Fruit fly (Drosophila melanogaster) whole organism, embryonic: ENCODE data around the gene Art9.
A peak's percentile ranks its signal among the peaks of the same experiment; 100 is the strongest.

ENCODE experiments used
- Adf1 ChIP-seq: fragments of 200-800 bp; sonication (Bioruptor generic); IDR thresholded peaks from 2 replicates; pipeline ENCODE4 v1.3.6; 2022; ENCODE audit warnings: missing biosample characterization, missing genetic modification characterization
- CG11398 ChIP-seq: fragments of 200-800 bp; sonication (Bioruptor generic); optimal IDR thresholded peaks from 2 replicates; lab custom pipeline; 2016; ENCODE audit warnings: missing biosample characterization, missing genetic modification characterization
- CG11456 ChIP-seq: fragments of 200-800 bp; sonication (Bioruptor generic); IDR thresholded peaks from 3 replicates; pipeline ENCODE4 v1.3.6; 2022; ENCODE audit warnings: missing biosample characterization, missing genetic modification characterization
- CG11504 ChIP-seq: fragments of 200-800 bp; sonication (Bioruptor generic); optimal IDR thresholded peaks from 3 replicates; lab custom pipeline; 2019; ENCODE audit warnings: missing biosample characterization, mild to moderate bottlenecking, missing genetic modification characterization, moderate library complexity
- CG14050 ChIP-seq: fragments of 200-800 bp; sonication (Bioruptor generic); IDR thresholded peaks from 3 replicates; pipeline ENCODE4 v1.3.6; 2022; ENCODE audit warnings: missing biosample characterization, missing genetic modification characterization
- CG1529 ChIP-seq: fragments of 200-800 bp; sonication (Bioruptor generic); optimal IDR thresholded peaks from 3 replicates; lab custom pipeline; 2018; ENCODE audit warnings: missing biosample characterization, missing genetic modification characterization
- CG16863 ChIP-seq: fragments of 200-800 bp; sonication (Bioruptor generic); optimal IDR thresholded peaks from 3 replicates; lab custom pipeline; 2016; ENCODE audit warnings: missing biosample characterization, missing genetic modification characterization
- CG17359 ChIP-seq: fragments of 200-800 bp; sonication (Bioruptor generic); optimal IDR thresholded peaks from 3 replicates; lab custom pipeline; 2018; ENCODE audit warnings: missing biosample characterization, mild to moderate bottlenecking, missing genetic modification characterization, moderate library complexity
- CG1792 ChIP-seq: fragments of 200-800 bp; sonication (Bioruptor generic); optimal IDR thresholded peaks from 2 replicates; lab custom pipeline; 2016; ENCODE audit warnings: missing biosample characterization, missing genetic modification characterization
- CG32532 ChIP-seq: fragments of 200-800 bp; sonication (Bioruptor generic); IDR thresholded peaks from 2 replicates; pipeline ENCODE4 v1.3.6; 2022; ENCODE audit warnings: missing biosample characterization, missing genetic modification characterization
- CG3281 ChIP-seq: fragments of 200-800 bp; sonication (Bioruptor generic); optimal IDR thresholded peaks from 3 replicates; lab custom pipeline; 2017; ENCODE audit warnings: missing biosample characterization, mild to moderate bottlenecking, missing genetic modification characterization
- CG34376 ChIP-seq: fragments of 200-800 bp; sonication (Bioruptor generic); optimal IDR thresholded peaks from 2 replicates; lab custom pipeline; 2018; ENCODE audit warnings: missing biosample characterization, mild to moderate bottlenecking, missing genetic modification characterization
- CG4617 ChIP-seq: fragments of 200-800 bp; sonication (Bioruptor generic); optimal IDR thresholded peaks from 3 replicates; lab custom pipeline; 2016; ENCODE audit warnings: missing biosample characterization, missing genetic modification characterization, borderline replicate concordance
- CG6254 ChIP-seq: fragments of 200-800 bp; sonication (Bioruptor generic); optimal IDR thresholded peaks from 3 replicates; lab custom pipeline; 2017; ENCODE audit warnings: mild to moderate bottlenecking, missing biosample characterization, missing genetic modification reagents, missing genetic modification characterization
- CG6689 ChIP-seq: fragments of 200-800 bp; sonication (Bioruptor generic); IDR thresholded peaks from 2 replicates; pipeline ENCODE4 v1.3.6; 2022; ENCODE audit warnings: missing biosample characterization, missing genetic modification characterization
- CG8290 ChIP-seq, 3 experiments: fragments of 200-800 bp; sonication (Bioruptor generic); optimal IDR thresholded peaks; 2 replicates each; lab custom pipeline; 2016 to 2019; ENCODE audit warnings: missing biosample characterization in 3 of 3, missing genetic modification characterization in 3 of 3, mild to moderate bottlenecking in 2 of 3, moderate library complexity in 1 of 3
- CG8478 ChIP-seq: fragments of >200 bp; optimal IDR thresholded peaks from 2 replicates; lab custom pipeline; 2018
- CG8765 ChIP-seq: fragments of 200-800 bp; sonication (Bioruptor generic); IDR thresholded peaks from 2 replicates; pipeline ENCODE4 v1.3.6; 2022; ENCODE audit warnings: missing biosample characterization, missing genetic modification characterization
- CG9727 ChIP-seq: fragments of 200-800 bp; sonication (Bioruptor generic); optimal IDR thresholded peaks from 3 replicates; lab custom pipeline; 2017; ENCODE audit warnings: missing biosample characterization, mild to moderate bottlenecking, missing genetic modification characterization
- CTCF ChIP-seq: fragments of 200-800 bp; sonication (Bioruptor generic); optimal IDR thresholded peaks from 2 replicates; lab custom pipeline; 2017; ENCODE audit warnings: missing biosample characterization, mild to moderate bottlenecking, missing genetic modification characterization, moderate library complexity
- Chrac-16 ChIP-seq: fragments of 200-800 bp; sonication (Bioruptor generic); optimal IDR thresholded peaks from 3 replicates; lab custom pipeline; 2016; ENCODE audit warnings: missing biosample characterization, missing genetic modification characterization
- CrebB ChIP-seq: fragments of 200-800 bp; sonication (Bioruptor generic); optimal IDR thresholded peaks from 3 replicates; lab custom pipeline; 2018; ENCODE audit warnings: missing biosample characterization, mild to moderate bottlenecking, missing genetic modification characterization
- D19A ChIP-seq: fragments of 200-800 bp; optimal IDR thresholded peaks from 3 replicates; lab custom pipeline; 2019; ENCODE audit warnings: missing biosample characterization, mild to moderate bottlenecking, missing genetic modification characterization, moderate library complexity
- E2f2 ChIP-seq: fragments of 200-800 bp; sonication (Bioruptor generic); IDR thresholded peaks from 2 replicates; pipeline ENCODE4 v1.3.6; 2022; ENCODE audit warnings: missing biosample characterization, missing genetic modification characterization
- Eip74EF ChIP-seq, 2 experiments: fragments of 200-800 bp in 1 of 2; fragments of >200 bp in 1 of 2; sonication (Bioruptor generic) in 1 of 2; optimal IDR thresholded peaks; 2 replicates each; lab custom pipeline; 2017 to 2019; ENCODE audit warnings: missing biosample characterization in 2 of 2, missing genetic modification characterization in 2 of 2, mild to moderate bottlenecking in 1 of 2, moderate library complexity in 1 of 2
- Ets97D ChIP-seq: fragments of 200-800 bp; sonication (Bioruptor generic); optimal IDR thresholded peaks from 3 replicates; lab custom pipeline; 2016; ENCODE audit warnings: missing biosample characterization, missing genetic modification characterization
- Hr39 ChIP-seq: fragments of >200 bp; optimal IDR thresholded peaks from 2 replicates; lab custom pipeline; 2017
- NK7.1 ChIP-seq: fragments of 200-800 bp; sonication (Bioruptor generic); optimal IDR thresholded peaks from 3 replicates; lab custom pipeline; 2016; ENCODE audit warnings: missing biosample characterization, missing genetic modification characterization
- Ptx1 ChIP-seq: fragments of 200-800 bp; sonication (Bioruptor generic); IDR thresholded peaks from 2 replicates; pipeline ENCODE4 v1.3.6; 2022; ENCODE audit warnings: missing biosample characterization, missing genetic modification characterization
- Sox100B ChIP-seq: fragments of 200-800 bp; sonication (Bioruptor generic); optimal IDR thresholded peaks from 3 replicates; lab custom pipeline; 2018; ENCODE audit warnings: missing biosample characterization, mild to moderate bottlenecking, missing genetic modification characterization
- Sox102F ChIP-seq: fragments of 200-800 bp; sonication (Bioruptor generic); optimal IDR thresholded peaks from 2 replicates; lab custom pipeline; 2018; ENCODE audit warnings: missing biosample characterization, mild to moderate bottlenecking, missing genetic modification characterization, moderate library complexity
- bab2 ChIP-seq: fragments of 200-800 bp; sonication (Bioruptor generic); optimal IDR thresholded peaks from 2 replicates; lab custom pipeline; 2016; ENCODE audit warnings: missing biosample characterization, missing genetic modification characterization
- bcd ChIP-seq: fragments of 200-800 bp; sonication (Bioruptor generic); optimal IDR thresholded peaks from 2 replicates; lab custom pipeline; 2017; ENCODE audit warnings: missing biosample characterization, mild to moderate bottlenecking, missing genetic modification characterization
- cwo ChIP-seq: fragments of 200-800 bp; sonication (Bioruptor generic); optimal IDR thresholded peaks from 3 replicates; lab custom pipeline; 2017; ENCODE audit warnings: missing biosample characterization, missing genetic modification characterization, mild to moderate bottlenecking, moderate library complexity, missing genetic modification reagents
- dan ChIP-seq: fragments of 200-800 bp; sonication (Bioruptor generic); IDR thresholded peaks from 2 replicates; pipeline ENCODE4 v1.3.6; 2022; ENCODE audit warnings: missing biosample characterization, missing genetic modification characterization
- dmrt99B ChIP-seq: fragments of 200-800 bp; sonication (Bioruptor generic); optimal IDR thresholded peaks from 2 replicates; lab custom pipeline; 2018; ENCODE audit warnings: missing biosample characterization, mild to moderate bottlenecking, missing genetic modification characterization, moderate library complexity
- dysf ChIP-seq: fragments of 200-800 bp; sonication (Bioruptor generic); IDR thresholded peaks from 3 replicates; pipeline ENCODE4 v1.3.6; 2022; ENCODE audit warnings: missing biosample characterization, missing genetic modification characterization
- gce ChIP-seq: fragments of 200-800 bp; sonication (Bioruptor generic); IDR thresholded peaks from 3 replicates; pipeline ENCODE4 v1.3.6; 2022; ENCODE audit warnings: missing biosample characterization, missing genetic modification characterization
- gcm ChIP-seq: fragments of 200-800 bp; sonication (Bioruptor generic); optimal IDR thresholded peaks from 2 replicates; lab custom pipeline; 2019; ENCODE audit warnings: missing biosample characterization, mild to moderate bottlenecking, missing genetic modification characterization, moderate library complexity
- kah ChIP-seq: fragments of 200-800 bp; sonication (Bioruptor generic); optimal IDR thresholded peaks from 2 replicates; lab custom pipeline; 2018; ENCODE audit warnings: missing biosample characterization, mild to moderate bottlenecking, missing genetic modification characterization
- nmo ChIP-seq: fragments of 200-800 bp; sonication (Bioruptor generic); optimal IDR thresholded peaks from 2 replicates; lab custom pipeline; 2018; ENCODE audit warnings: missing biosample characterization, mild to moderate bottlenecking, missing genetic modification characterization, moderate library complexity
- p53 ChIP-seq: fragments of 200-800 bp; sonication (Bioruptor generic); optimal IDR thresholded peaks from 2 replicates; lab custom pipeline; 2016; ENCODE audit warnings: missing biosample characterization, missing genetic modification characterization
- prd ChIP-seq, 3 experiments: fragments of >200 bp in 2 of 3; fragments of 200-800 bp in 1 of 3; sonication (Bioruptor generic) in 1 of 3; optimal IDR thresholded peaks in 2 of 3; IDR thresholded peaks in 1 of 3; 2 replicates in 2 of 3; 3 replicates in 1 of 3; pipeline versions ENCODE4 v1.3.6 to Lab custom; 2017 to 2022; ENCODE audit warnings: missing biosample characterization in 1 of 3, missing genetic modification characterization in 1 of 3
- psq ChIP-seq: fragments of 200-800 bp; sonication (Bioruptor generic); optimal IDR thresholded peaks from 2 replicates; lab custom pipeline; 2017; ENCODE audit warnings: missing biosample characterization, missing genetic modification characterization
- seq ChIP-seq: fragments of 200-800 bp; sonication (Bioruptor generic); IDR thresholded peaks from 2 replicates; pipeline ENCODE4 v1.3.6; 2022; ENCODE audit warnings: missing biosample characterization, missing genetic modification characterization
- tin ChIP-seq: fragments of 200-800 bp; sonication (Bioruptor generic); optimal IDR thresholded peaks from 3 replicates; lab custom pipeline; 2016; ENCODE audit warnings: missing biosample characterization, missing genetic modification characterization
- tna ChIP-seq: fragments of 200-800 bp; sonication (Bioruptor generic); IDR thresholded peaks from 2 replicates; pipeline ENCODE4 v1.3.6; 2022; ENCODE audit warnings: missing biosample characterization, missing genetic modification characterization; ENCODE audit not compliant: partially characterized antibody
- unc-4 ChIP-seq: fragments of 200-800 bp; sonication (Bioruptor generic); IDR thresholded peaks from 2 replicates; pipeline ENCODE4 v1.3.6; 2022; ENCODE audit warnings: missing biosample characterization, missing genetic modification characterization; ENCODE audit not compliant: partially characterized antibody
- zen2 ChIP-seq: fragments of 200-800 bp; sonication (Bioruptor generic); IDR thresholded peaks from 3 replicates; pipeline ENCODE4 v1.3.6; 2022; ENCODE audit warnings: missing biosample characterization, missing genetic modification characterization; ENCODE audit not compliant: partially characterized antibody

Art9 gene

dm6 chr3R:13914760-13915417, 28.4 kb downstream of the Art9 start (continued):
- no peak for TF ChIP-seq prd (optimal IDR thresholded peaks at IDR 0.05; lab: Kevin White, UChicago)
- peak; percentile 86 for TF ChIP-seq prd (GFP tag; IDR thresholded peaks at IDR 0.05; lab: Robert Waterston, UW)
- TF ChIP-seq CG6254, result peak; percentile 52
- TF ChIP-seq Hr39 (lab: Kevin White, UChicago), result no peak
- TF ChIP-seq bcd (GFP tag; lab: Kevin White, UChicago), result peak; percentile 76
- peak; percentile 83 for TF ChIP-seq CG6689 (GFP tag; lab: Robert Waterston, UW)
- peak; percentile 45 for TF ChIP-seq p53 (GFP tag; lab: Kevin White, UChicago)
- no peak for TF ChIP-seq unc-4
- TF ChIP-seq seq (GFP tag; lab: Robert Waterston, UW), result peak; percentile 61
- TF ChIP-seq CG11504 (tag; lab: Kevin White, UChicago), result peak; percentile 85
- TF ChIP-seq CG11456, result peak; percentile 85
- TF ChIP-seq CG8290 (GFP tag; optimal IDR thresholded peaks at IDR 0.05; lab: Kevin White, UChicago), result peak; percentile 53
- TF ChIP-seq CG8290 (tag; optimal IDR thresholded peaks at IDR 0.05; lab: Kevin White, UChicago), result peak in 1 of 2 experiments; percentile 65
- TF ChIP-seq dmrt99B (tag; lab: Kevin White, UChicago), result peak; percentile 88
- no peak for TF ChIP-seq CTCF (GFP tag; lab: Kevin White, UChicago)
- peak; percentile 84 for TF ChIP-seq Sox102F (GFP tag; lab: Kevin White, UChicago)
- no peak for TF ChIP-seq CG34376 (GFP tag; lab: Kevin White, UChicago)
- TF ChIP-seq CG4617 (GFP tag; lab: Kevin White, UChicago), result peak; percentile 31
- peak; percentile 65 for TF ChIP-seq CG1792 (GFP tag; lab: Kevin White, UChicago)
- peak; percentile 46 for TF ChIP-seq kah
- TF ChIP-seq Adf1 (GFP tag; lab: Robert Waterston, UW), result no peak
- TF ChIP-seq CG1529, result peak; percentile 50
- TF ChIP-seq CG32532 (GFP tag; lab: Robert Waterston, UW), result peak; percentile 88
- no peak for TF ChIP-seq zen2
- peak; percentile 69 for TF ChIP-seq CG16863 (GFP tag; lab: Kevin White, UChicago)
- peak; percentile 51; the same call in 1 of the 2 replicates for TF ChIP-seq dan (GFP tag; lab: Robert Waterston, UW)
- TF ChIP-seq E2f2 (GFP tag; lab: Robert Waterston, UW), result peak; percentile 52
- peak; percentile 62 for TF ChIP-seq CG14050 (GFP tag; lab: Robert Waterston, UW)
- TF ChIP-seq Ets97D, result peak; percentile 16
- peak; percentile 76 for TF ChIP-seq bab2 (GFP tag; lab: Kevin White, UChicago)
- TF ChIP-seq D19A, result peak; percentile 64
- TF ChIP-seq CG9727 (GFP tag; lab: Kevin White, UChicago), result peak; percentile 64
- TF ChIP-seq gce (GFP tag; lab: Robert Waterston, UW), result peak; percentile 70; the same call in 1 of the 3 replicates
- peak in 1 of 2 experiments; percentile 44 for TF ChIP-seq Eip74EF (GFP tag; optimal IDR thresholded peaks at IDR 0.05; lab: Kevin White, UChicago)
- peak; percentile 78 for TF ChIP-seq nmo
- TF ChIP-seq CG3281 (GFP tag; lab: Kevin White, UChicago), result peak; percentile 74
- peak; percentile 59 for TF ChIP-seq CG8765 (GFP tag; lab: Robert Waterston, UW)
- peak; percentile 80 for TF ChIP-seq tin
- peak; percentile 52 for TF ChIP-seq gcm (GFP tag; lab: Kevin White, UChicago)
- no peak for TF ChIP-seq CrebB (tag; lab: Kevin White, UChicago)
- peak; percentile 35 for TF ChIP-seq NK7.1
- TF ChIP-seq Sox100B (GFP tag; lab: Kevin White, UChicago), result peak; percentile 61
- no peak for TF ChIP-seq CG8478 (lab: Kevin White, UChicago)
- TF ChIP-seq cwo (GFP tag; lab: Kevin White, UChicago), result peak; percentile 52
- TF ChIP-seq tna (GFP tag; lab: Robert Waterston, UW), result no peak
- TF ChIP-seq psq (GFP tag; lab: Kevin White, UChicago), result no peak
- peak; percentile 66 for TF ChIP-seq Chrac-16 (GFP tag; lab: Kevin White, UChicago)
- peak; percentile 62 for TF ChIP-seq CG11398 (GFP tag; lab: Kevin White, UChicago)
- TF ChIP-seq Ptx1 (GFP tag; lab: Robert Waterston, UW), result peak; percentile 84
- TF ChIP-seq CG17359 (tag; lab: Kevin White, UChicago), result peak; percentile 81
- TF ChIP-seq dysf (GFP tag; lab: Robert Waterston, UW), result peak; percentile 89
